Worm (Caenorhabditis elegans) whole organism, L1 larva: ENCODE data around the gene pig-1.

ENCODE experiments used
- egl-27 ChIP-seq, 2 experiments: fragments of 150-350 bp in 1 of 2; sonication (generic microtip); optimal IDR thresholded peaks; 3 replicates each; lab custom pipeline; 2017 to 2018; ENCODE audit warnings: missing biosample characterization in 2 of 2, missing genetic modification characterization in 2 of 2, missing genetic modification reagents in 2 of 2
- elt-2 ChIP-seq: sonication (generic microtip); optimal IDR thresholded peaks from 2 replicates; lab custom pipeline; 2016; ENCODE audit warnings: missing genetic modification characterization, mild to moderate bottlenecking, inconsistent platforms, missing compliant biosample characterization, missing genetic modification reagents
- nhr-237 ChIP-seq: fragments of 150-350 bp; optimal IDR thresholded peaks from 2 replicates; lab custom pipeline; 2014; ENCODE audit warnings: missing biosample characterization, missing genetic modification characterization
- pax-3 ChIP-seq: fragments of 200-800 bp; sonication (Bioruptor generic); optimal IDR thresholded peaks from 2 replicates; lab custom pipeline; 2018; ENCODE audit warnings: mild to moderate bottlenecking, missing genetic modification characterization, moderate library complexity, missing compliant biosample characterization
- pqm-1 ChIP-seq: sonication (generic microtip); optimal IDR thresholded peaks from 3 replicates; lab custom pipeline; 2017; ENCODE audit warnings: missing biosample characterization, missing genetic modification characterization

DNA sequence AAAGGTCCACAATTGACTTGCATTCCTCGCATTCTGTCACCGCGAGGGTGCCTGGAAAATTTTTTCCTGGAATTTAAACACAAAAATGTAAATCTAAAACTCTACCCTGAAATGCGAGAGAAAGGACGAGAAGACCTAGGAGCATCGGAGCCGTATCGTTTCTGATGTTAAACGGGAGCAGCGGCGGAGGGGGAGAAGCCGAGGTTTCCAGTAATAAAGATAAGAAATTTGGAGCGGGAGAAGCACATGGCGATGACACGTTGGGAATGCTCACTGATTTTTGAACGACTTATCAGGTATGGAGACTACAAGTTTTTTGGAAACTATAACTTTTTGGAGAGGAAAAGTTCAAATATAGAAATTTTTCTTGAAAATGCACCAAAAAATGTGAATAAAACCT, 4.3 kb upstream of the pig-1 start, which contains the start of gene asm-3:
- no peak for TF ChIP-seq pax-3 (tag; lab: Kevin White, UChicago)
- TF ChIP-seq elt-2 (tag; lab: Kevin White, UChicago) = peak; percentile 20
- no peak for TF ChIP-seq nhr-237
- TF ChIP-seq pqm-1 (tag; lab: Kevin White, UChicago) = no peak
- no peak for TF ChIP-seq egl-27 (tag; optimal IDR thresholded peaks at IDR 0.05; lab: Kevin White, UChicago)
